Worm (Caenorhabditis elegans) whole organism, mixed stage, embryonic: ENCODE results near the gene F23A7.1.
A peak's percentile ranks its signal among the peaks of the same experiment; 100 is the strongest.

Experiments
- bed-3 ChIP-seq: fragments of 200-800 bp; sonication (Bioruptor generic); optimal IDR thresholded peaks from 3 replicates; lab custom pipeline; 2018; ENCODE audit warnings: mild to moderate bottlenecking, missing genetic modification characterization, moderate library complexity, missing compliant biosample characterization
- ceh-83 ChIP-seq: fragments of 200-800 bp; sonication (Bioruptor generic); optimal IDR thresholded peaks from 2 replicates; lab custom pipeline; 2018; ENCODE audit warnings: mild to moderate bottlenecking, missing genetic modification characterization, missing compliant biosample characterization
- elt-3 ChIP-seq: fragments of 150-350 bp; optimal IDR thresholded peaks from 2 replicates; lab custom pipeline; 2014; ENCODE audit warnings: missing biosample characterization, missing genetic modification characterization
- flh-1 ChIP-seq: fragments of 200-800 bp; sonication (Bioruptor generic); optimal IDR thresholded peaks from 2 replicates; lab custom pipeline; 2018; ENCODE audit warnings: mild to moderate bottlenecking, missing genetic modification characterization, moderate library complexity, missing compliant biosample characterization
- hlh-1 ChIP-seq: fragments of 150-350 bp; optimal IDR thresholded peaks from 2 replicates; lab custom pipeline; 2014; ENCODE audit warnings: missing biosample characterization, missing genetic modification reagents, missing genetic modification characterization
- lsy-2 ChIP-seq: fragments of 150-350 bp; optimal IDR thresholded peaks from 2 replicates; lab custom pipeline; 2014; ENCODE audit warnings: missing biosample characterization, missing genetic modification characterization
- nhr-237 ChIP-seq: fragments of 150-350 bp; optimal IDR thresholded peaks from 2 replicates; lab custom pipeline; 2014; ENCODE audit warnings: missing biosample characterization, missing genetic modification characterization
- nhr-28 ChIP-seq: fragments of 150-350 bp; optimal IDR thresholded peaks from 2 replicates; lab custom pipeline; 2014; ENCODE audit warnings: missing biosample characterization, missing genetic modification characterization
- nhr-76 ChIP-seq: sonication (generic microtip); optimal IDR thresholded peaks from 2 replicates; lab custom pipeline; 2017; ENCODE audit warnings: missing biosample characterization, missing genetic modification characterization
- unc-39 ChIP-seq: fragments of 150-350 bp; optimal IDR thresholded peaks from 2 replicates; lab custom pipeline; 2014; ENCODE audit warnings: missing biosample characterization, missing genetic modification characterization
- unc-62 ChIP-seq: fragments of 150-350 bp; optimal IDR thresholded peaks from 2 replicates; lab custom pipeline; 2014; ENCODE audit warnings: missing biosample characterization, missing genetic modification reagents, missing genetic modification characterization
- zip-8 ChIP-seq: fragments of 150-350 bp; optimal IDR thresholded peaks from 2 replicates; lab custom pipeline; 2014; ENCODE audit warnings: missing biosample characterization, missing genetic modification characterization

- TF ChIP-seq unc-62 (GFP tag; lab: Kevin White, UChicago) = peak; percentile 10
- no peak for TF ChIP-seq flh-1 (GFP tag; lab: Kevin White, UChicago)
- no peak for TF ChIP-seq elt-3 (tag; lab: Kevin White, UChicago)
- no peak for TF ChIP-seq hlh-1 (tag; lab: Kevin White, UChicago)
- peak; percentile 21 for TF ChIP-seq lsy-2 (tag; lab: Kevin White, UChicago)
- TF ChIP-seq nhr-237 (tag; lab: Kevin White, UChicago) = peak; percentile 84
- no peak for TF ChIP-seq nhr-28 (tag; lab: Kevin White, UChicago)
- no peak for TF ChIP-seq unc-39 (tag; lab: Kevin White, UChicago)
- TF ChIP-seq nhr-76 = no peak
- no peak for TF ChIP-seq bed-3 (GFP tag; lab: Kevin White, UChicago)
- no peak for TF ChIP-seq ceh-83
- no peak for TF ChIP-seq zip-8 (tag; lab: Kevin White, UChicago)
Observed at ce11 chrX:16205880-16206279, 11.3 kb upstream of the F23A7.1 start.
